Worm (Caenorhabditis elegans) whole organism, L4 larva: ENCODE data around the gene Y62E10A.13.

Source experiments
- R02D3.7 ChIP-seq: fragments of 150-350 bp; sonication (generic microtip); optimal IDR thresholded peaks from 3 replicates; lab custom pipeline; 2014; ENCODE audit warnings: missing biosample characterization, missing genetic modification characterization
- Y5F2A.4 ChIP-seq: fragments of 200-800 bp; sonication (Bioruptor generic); optimal IDR thresholded peaks from 2 replicates; lab custom pipeline; 2018; ENCODE audit warnings: mild to moderate bottlenecking, missing genetic modification characterization, missing compliant biosample characterization
- ama-1 ChIP-seq: fragments of 150-350 bp; optimal IDR thresholded peaks from 2 replicates; lab custom pipeline; 2014; ENCODE audit warnings: inconsistent platforms, mixed read lengths
- arid-1 ChIP-seq: fragments of 200-800 bp; sonication (Bioruptor generic); conservative IDR thresholded peaks from 2 replicates; pipeline ENCODE4 v1.3.6; 2022; ENCODE audit warnings: missing genetic modification reagents, missing genetic modification characterization, missing compliant biosample characterization
- ceh-82 ChIP-seq: sonication (generic microtip); optimal IDR thresholded peaks from 2 replicates; lab custom pipeline; 2017; ENCODE audit warnings: missing biosample characterization, missing genetic modification characterization
- ces-1 ChIP-seq: fragments of 150-350 bp; sonication (generic microtip); optimal IDR thresholded peaks from 4 replicates; lab custom pipeline; 2014; ENCODE audit warnings: missing biosample characterization, missing genetic modification reagents, missing genetic modification characterization
- lsy-2 ChIP-seq, 2 experiments: fragments of 150-350 bp in 1 of 2; sonication (generic microtip) in 1 of 2; optimal IDR thresholded peaks; 2 replicates each; lab custom pipeline; 2014 to 2017; ENCODE audit warnings: missing biosample characterization in 2 of 2, missing genetic modification characterization in 2 of 2
- mdl-1 ChIP-seq, 2 experiments: fragments of 150-350 bp in 1 of 2; sonication (generic microtip) in 1 of 2; optimal IDR thresholded peaks; 2 replicates each; lab custom pipeline; 2014 to 2017; ENCODE audit warnings: missing biosample characterization in 2 of 2, missing genetic modification characterization in 2 of 2
- mes-2 ChIP-seq: sonication (generic microtip); optimal IDR thresholded peaks from 2 replicates; lab custom pipeline; 2016; ENCODE audit warnings: missing genotype, mild to moderate bottlenecking, missing genetic modification characterization, missing compliant biosample characterization; ENCODE audit not compliant: poor library complexity, severe bottlenecking
- nhr-76 ChIP-seq: fragments of 150-350 bp; optimal IDR thresholded peaks from 2 replicates; lab custom pipeline; 2014; ENCODE audit warnings: missing biosample characterization, missing genetic modification characterization
- pha-4 ChIP-seq, 2 experiments: fragments of 150-350 bp in 1 of 2; fragments of 200-800 bp in 1 of 2; sonication (Bioruptor generic) in 1 of 2; IDR thresholded peaks in 1 of 2; optimal IDR thresholded peaks in 1 of 2; 2 replicates each; pipeline versions ENCODE4 v1.3.6 to Lab custom; 2014 to 2022; ENCODE audit warnings: missing genetic modification characterization in 2 of 2, missing genetic modification reagents in 2 of 2, missing biosample characterization in 1 of 2, missing compliant biosample characterization in 1 of 2
- unc-130 ChIP-seq: sonication (generic microtip); optimal IDR thresholded peaks from 2 replicates; lab custom pipeline; 2016; ENCODE audit warnings: missing genetic modification reagents, missing genetic modification characterization, missing compliant biosample characterization

DNA sequence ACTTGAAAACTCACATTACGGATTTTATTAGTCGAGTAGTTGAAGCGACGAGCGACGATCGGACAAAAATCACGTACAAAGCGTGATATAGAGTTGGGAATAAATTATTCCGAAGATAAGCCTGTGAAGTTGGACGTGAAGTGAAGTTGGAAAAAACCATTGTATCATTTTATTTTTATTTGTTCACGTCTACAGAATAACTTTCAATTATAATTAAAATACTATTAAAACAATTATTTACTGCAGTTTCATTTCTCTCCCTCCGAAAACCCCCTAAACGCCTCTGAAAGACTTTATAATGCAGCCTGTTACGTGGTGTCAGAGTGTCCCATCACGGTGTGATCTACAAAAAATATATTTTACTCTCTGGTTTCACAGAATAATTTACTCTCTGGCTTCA, 38.7 kb downstream of the Y62E10A.13 start, which contains the start of gene Y62E10A.3:
- TF ChIP-seq nhr-76 (tag; lab: Kevin White, UChicago) (no peak), pha-4 (GFP tag; IDR thresholded peaks at IDR 0.05; lab: Robert Waterston, UW) (no peak), pha-4 (tag; optimal IDR thresholded peaks at IDR 0.05; lab: Kevin White, UChicago) (no peak), ces-1 (GFP tag; lab: Kevin White, UChicago) (no peak), mes-2 (no peak), ama-1 (lab: Kevin White, UChicago) (no peak), ceh-82 (tag; lab: Kevin White, UChicago) (no peak), arid-1 (GFP tag; lab: Robert Waterston, UW) (no peak), R02D3.7 (tag; lab: Kevin White, UChicago) (no peak), lsy-2 (tag; optimal IDR thresholded peaks at IDR 0.05; lab: Kevin White, UChicago) (no peak), unc-130 (GFP tag; lab: Kevin White, UChicago) (no peak), Y5F2A.4 (GFP tag; lab: Kevin White, UChicago) (no peak), mdl-1 (tag; optimal IDR thresholded peaks at IDR 0.05; lab: Kevin White, UChicago) (no peak)
